Fruit fly (Drosophila melanogaster): ENCODE measurements around the gene CG17734.

CG17734 gene

DNA sequence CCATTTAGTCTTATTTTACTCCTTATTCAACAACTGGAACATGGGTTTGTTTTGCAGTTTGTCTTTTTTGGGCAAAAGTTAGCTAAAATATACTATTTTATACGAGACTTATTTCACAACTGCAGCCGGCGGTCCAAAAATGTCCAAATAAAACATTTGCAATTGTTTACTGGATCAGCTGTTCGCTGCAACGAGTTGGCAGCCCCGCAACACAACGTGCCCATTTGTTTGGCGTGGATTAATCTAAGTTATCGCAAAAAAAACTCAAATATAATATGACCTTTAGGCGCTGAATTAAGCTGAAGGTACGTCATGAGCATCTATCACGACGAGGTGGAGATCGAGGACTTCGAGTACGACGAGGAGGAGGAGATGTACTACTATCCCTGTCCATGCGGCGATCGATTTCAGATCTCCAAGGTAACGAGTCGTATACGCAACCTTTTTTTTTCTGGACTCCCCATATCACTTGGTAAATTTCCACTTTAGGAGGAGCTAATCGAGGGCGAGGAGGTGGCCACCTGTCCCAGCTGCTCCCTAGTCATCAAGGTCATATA is 12.0 kb downstream of the CG17734 start, which contains the start of the genes CG17187 and Dph3 (continued):
- TF ChIP-seq Gug (GFP tag; IDR thresholded peaks at IDR 0.05), result no peak
- no peak for TF ChIP-seq CG31441 (GFP tag; IDR thresholded peaks at IDR 0.05)
- TF ChIP-seq Deaf1 (tag; optimal IDR thresholded peaks at IDR 0.05), result no peak
- TF ChIP-seq CG3281 (GFP tag; optimal IDR thresholded peaks at IDR 0.05), result no peak
- no peak for TF ChIP-seq schlank (tag; optimal IDR thresholded peaks at IDR 0.05)
- peak; percentile 74 for TF ChIP-seq dm (GFP tag; optimal IDR thresholded peaks at IDR 0.05)
- TF ChIP-seq CG12071 (GFP tag; optimal IDR thresholded peaks at IDR 0.05), result no peak
- no peak for TF ChIP-seq dysf (GFP tag; IDR thresholded peaks at IDR 0.05)
- no peak for TF ChIP-seq al (GFP tag; IDR thresholded peaks at IDR 0.05)
- no peak for TF ChIP-seq CG31365 (tag; optimal IDR thresholded peaks at IDR 0.05)
- TF ChIP-seq MBD-R2 (GFP tag; IDR thresholded peaks at IDR 0.05), result peak; percentile 85
- no peak for TF ChIP-seq pnt (GFP tag; optimal IDR thresholded peaks at IDR 0.05)
- TF ChIP-seq Xrp1 (GFP tag; IDR thresholded peaks at IDR 0.05), result no peak
- TF ChIP-seq gsb (GFP tag; IDR thresholded peaks at IDR 0.05), result no peak
- no peak for TF ChIP-seq CG10209 (GFP tag; optimal IDR thresholded peaks at IDR 0.05)
- TF ChIP-seq eve (GFP tag; optimal IDR thresholded peaks at IDR 0.05), result no peak
- peak; percentile 26; the same call in 1 of the 2 replicates for TF ChIP-seq vvl (GFP tag; IDR thresholded peaks at IDR 0.05)
- TF ChIP-seq Ada2b (GFP tag; IDR thresholded peaks at IDR 0.05), result no peak
- peak; percentile 62 for TF ChIP-seq MESR4 (GFP tag; optimal IDR thresholded peaks at IDR 0.05)
- no peak for TF ChIP-seq CG18476 (GFP tag; optimal IDR thresholded peaks at IDR 0.05)
- no peak for TF ChIP-seq CG2116 (GFP tag; optimal IDR thresholded peaks at IDR 0.05)
- no peak for TF ChIP-seq ase (GFP tag; IDR thresholded peaks at IDR 0.05)
- no peak for TF ChIP-seq run (tag; optimal IDR thresholded peaks at IDR 0.05)
- TF ChIP-seq twi (tag; optimal IDR thresholded peaks at IDR 0.05), result no peak
- TF ChIP-seq CG10654 (GFP tag; optimal IDR thresholded peaks at IDR 0.05), result no peak
- TF ChIP-seq CG30020 (tag; optimal IDR thresholded peaks at IDR 0.05), result no peak
- TF ChIP-seq Drgx (GFP tag; IDR thresholded peaks at IDR 0.05), result no peak

DNA sequence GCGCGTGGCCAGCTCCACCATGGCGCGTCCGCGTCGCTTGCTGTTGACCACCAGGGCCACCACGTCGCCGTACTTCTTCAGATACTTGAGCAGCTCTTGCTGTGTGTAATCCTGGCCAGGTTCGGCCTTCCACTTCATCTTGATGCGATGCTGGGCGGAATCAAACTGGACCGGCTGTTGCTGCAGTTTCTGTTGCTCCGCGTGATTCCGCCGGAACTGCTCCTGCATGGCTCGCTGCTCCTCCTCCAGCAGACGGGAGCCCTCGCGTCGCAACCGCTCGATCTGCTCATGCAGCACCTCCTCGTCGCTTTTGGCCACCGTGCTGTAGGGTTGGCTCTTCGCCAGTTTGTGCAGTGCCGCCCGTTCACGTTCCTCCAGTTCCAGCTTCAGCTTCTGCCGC is 12.8 kb downstream of the CG17734 start:
- TF ChIP-seq CG34422 (GFP tag; IDR thresholded peaks at IDR 0.05) (peak; percentile 16; the same call in 1 of the 3 replicates), CG15269 (tag; optimal IDR thresholded peaks at IDR 0.05) (no peak), CG12219 (GFP tag; optimal IDR thresholded peaks at IDR 0.05) (no peak), NC2β (GFP tag; optimal IDR thresholded peaks at IDR 0.05) (no peak), CG8478 (optimal IDR thresholded peaks at IDR 0.05) (peak; percentile 68), CG8944 (GFP tag; optimal IDR thresholded peaks at IDR 0.05) (no peak), prd (optimal IDR thresholded peaks at IDR 0.05) (no peak), prd (GFP tag; IDR thresholded peaks at IDR 0.05) (0 out of 3 replicates have a peak, but pooled peaks have one; percentile 30), maf-S (GFP tag; optimal IDR thresholded peaks at IDR 0.05) (no peak), fd96Cb (tag; optimal IDR thresholded peaks at IDR 0.05) (no peak), slp2 (GFP tag; optimal IDR thresholded peaks at IDR 0.05) (no peak), ap (GFP tag; IDR thresholded peaks at IDR 0.05) (no peak), CG8765 (GFP tag; IDR thresholded peaks at IDR 0.05) (no peak), CG17912 (GFP tag; optimal IDR thresholded peaks at IDR 0.05) (no peak), CG11560 (tag; IDR thresholded peaks at IDR 0.05) (0 out of 3 replicates have a peak, but pooled peaks have one; percentile 38), h (optimal IDR thresholded peaks at IDR 0.05) (peak; percentile 16), CG17361 (GFP tag; IDR thresholded peaks at IDR 0.05) (no peak), yki (optimal IDR thresholded peaks at IDR 0.05) (no peak), CG8089 (GFP tag; optimal IDR thresholded peaks at IDR 0.05) (no peak), CG2129 (GFP tag; IDR thresholded peaks at IDR 0.05; ENCODE audit: partially characterized antibody) (no peak), Ets65A (GFP tag) (no peak), CG10959 (GFP tag; IDR thresholded peaks at IDR 0.05) (no peak)
